Worm (Caenorhabditis elegans) whole organism, L3 larva: ENCODE results near the gene cima-1.

Experiments used
- aly-2 ChIP-seq: fragments of 150-350 bp; optimal IDR thresholded peaks from 2 replicates; lab custom pipeline; 2014; ENCODE audit warnings: missing biosample characterization, missing genetic modification characterization
- ama-1 ChIP-seq: fragments of 150-350 bp; optimal IDR thresholded peaks from 2 replicates; lab custom pipeline; 2018
- ceh-16 ChIP-seq: sonication (generic microtip); optimal IDR thresholded peaks from 2 replicates; lab custom pipeline; 2017; ENCODE audit warnings: missing biosample characterization, missing genetic modification characterization
- ceh-82 ChIP-seq: fragments of 150-350 bp; optimal IDR thresholded peaks from 2 replicates; lab custom pipeline; 2014; ENCODE audit warnings: missing biosample characterization, missing genetic modification characterization
- elt-1 ChIP-seq: fragments of 150-350 bp; optimal IDR thresholded peaks from 2 replicates; lab custom pipeline; 2014; ENCODE audit warnings: missing biosample characterization, missing genetic modification characterization
- elt-3 ChIP-seq, 3 experiments: fragments of 150-350 bp in 1 of 3; sonication (generic microtip) in 2 of 3; optimal IDR thresholded peaks; 2 replicates in 2 of 3; 4 replicates in 1 of 3; lab custom pipeline; 2014 to 2017; ENCODE audit warnings: missing biosample characterization in 3 of 3, missing genetic modification characterization in 3 of 3
- mdl-1 ChIP-seq: fragments of 150-350 bp; optimal IDR thresholded peaks from 2 replicates; lab custom pipeline; 2014; ENCODE audit warnings: missing biosample characterization, missing genetic modification characterization
- nhr-11 ChIP-seq: fragments of 150-350 bp; optimal IDR thresholded peaks from 2 replicates; lab custom pipeline; 2014; ENCODE audit warnings: missing biosample characterization, missing genetic modification characterization
- nhr-12 ChIP-seq: fragments of 150-350 bp; optimal IDR thresholded peaks from 2 replicates; lab custom pipeline; 2014; ENCODE audit warnings: missing biosample characterization, missing genetic modification characterization
- nhr-28 ChIP-seq: fragments of 150-350 bp; optimal IDR thresholded peaks from 2 replicates; lab custom pipeline; 2014; ENCODE audit warnings: missing biosample characterization, missing genetic modification characterization
- pha-4 ChIP-seq: fragments of 150-350 bp; optimal IDR thresholded peaks from 2 replicates; lab custom pipeline; 2014; ENCODE audit warnings: missing biosample characterization, missing genetic modification reagents, missing genetic modification characterization
- ztf-4 ChIP-seq: fragments of 150-350 bp; optimal IDR thresholded peaks from 2 replicates; lab custom pipeline; 2014; ENCODE audit warnings: missing biosample characterization, missing genetic modification characterization

DNA sequence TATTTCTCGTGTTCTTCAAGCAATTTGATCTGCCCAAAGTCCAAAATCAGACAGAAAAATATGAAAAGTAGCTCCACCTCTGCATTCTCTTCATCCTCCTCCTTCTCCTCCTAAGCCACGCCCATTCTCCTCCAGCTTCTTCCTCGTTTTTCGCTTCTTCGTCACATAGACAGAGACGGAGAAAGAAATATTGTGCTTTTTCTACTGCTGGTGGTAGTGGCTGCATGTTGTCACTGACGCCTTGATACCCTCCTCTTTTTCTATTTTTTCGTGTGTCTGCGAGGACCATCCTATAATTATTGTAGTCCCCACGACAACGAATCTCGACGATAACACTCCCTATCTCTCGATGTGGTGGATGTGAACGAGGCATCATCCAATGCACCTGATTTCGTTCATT lies 7.3 kb downstream of the cima-1 start, which contains the start of gene C08G9.1:
- TF ChIP-seq pha-4 (tag; lab: Kevin White, UChicago) (no peak), nhr-11 (tag; lab: Kevin White, UChicago) (no peak), ztf-4 (tag; lab: Kevin White, UChicago) (no peak), elt-3 (tag; optimal IDR thresholded peaks at IDR 0.05; lab: Kevin White, UChicago) (no peak), ceh-16 (no peak), ama-1 (lab: Kevin White, UChicago) (no peak), aly-2 (tag; lab: Kevin White, UChicago) (no peak), nhr-28 (tag; lab: Kevin White, UChicago) (no peak), nhr-12 (tag; lab: Kevin White, UChicago) (no peak), ceh-82 (tag; lab: Kevin White, UChicago) (no peak), mdl-1 (tag; lab: Kevin White, UChicago) (no peak), elt-1 (tag; lab: Kevin White, UChicago) (no peak)
